Worm (Caenorhabditis elegans) whole organism, mixed stage, embryonic: ENCODE measurements around the gene F42A6.1.

Source experiments
- M03D4.4 ChIP-seq: sonication (generic microtip); optimal IDR thresholded peaks from 2 replicates; lab custom pipeline; 2017; ENCODE audit warnings: mild to moderate bottlenecking, missing genetic modification characterization, missing compliant biosample characterization
- bed-3 ChIP-seq: fragments of 200-800 bp; sonication (Bioruptor generic); optimal IDR thresholded peaks from 3 replicates; lab custom pipeline; 2018; ENCODE audit warnings: mild to moderate bottlenecking, missing genetic modification characterization, moderate library complexity, missing compliant biosample characterization
- blmp-1 ChIP-seq: fragments of 150-350 bp; optimal IDR thresholded peaks from 2 replicates; lab custom pipeline; 2014; ENCODE audit warnings: missing biosample characterization, missing genetic modification characterization
- ceh-83 ChIP-seq: fragments of 200-800 bp; sonication (Bioruptor generic); optimal IDR thresholded peaks from 2 replicates; lab custom pipeline; 2018; ENCODE audit warnings: mild to moderate bottlenecking, missing genetic modification characterization, missing compliant biosample characterization
- ces-1 ChIP-seq: fragments of 150-350 bp; optimal IDR thresholded peaks from 2 replicates; lab custom pipeline; 2014; ENCODE audit warnings: missing biosample characterization, missing genetic modification reagents, missing genetic modification characterization
- cnd-1 ChIP-seq: fragments of 200-800 bp; sonication (Bioruptor generic); optimal IDR thresholded peaks from 2 replicates; lab custom pipeline; 2018; ENCODE audit warnings: mild to moderate bottlenecking, missing genetic modification characterization, missing compliant biosample characterization
- drap-1 ChIP-seq: fragments of 200-800 bp; sonication (Bioruptor generic); optimal IDR thresholded peaks from 3 replicates; lab custom pipeline; 2018; ENCODE audit warnings: mild to moderate bottlenecking, missing genetic modification characterization, missing compliant biosample characterization
- elt-1 ChIP-seq: sonication (generic microtip); optimal IDR thresholded peaks from 2 replicates; lab custom pipeline; 2017; ENCODE audit warnings: missing genetic modification characterization, mild to moderate bottlenecking, missing compliant biosample characterization, antibody characterized with exemption, moderate library complexity, borderline replicate concordance; ENCODE audit not compliant: insufficient read depth
- elt-3 ChIP-seq: fragments of 150-350 bp; optimal IDR thresholded peaks from 2 replicates; lab custom pipeline; 2014; ENCODE audit warnings: missing biosample characterization, missing genetic modification characterization
- ham-2 ChIP-seq: fragments of 200-800 bp; sonication (Bioruptor generic); optimal IDR thresholded peaks from 2 replicates; lab custom pipeline; 2018; ENCODE audit warnings: mild to moderate bottlenecking, missing genetic modification characterization, missing compliant biosample characterization
- hlh-1 ChIP-seq: fragments of 150-350 bp; optimal IDR thresholded peaks from 2 replicates; lab custom pipeline; 2014; ENCODE audit warnings: missing biosample characterization, missing genetic modification reagents, missing genetic modification characterization
- lin-13 ChIP-seq: fragments of 150-350 bp; optimal IDR thresholded peaks from 2 replicates; lab custom pipeline; 2014; ENCODE audit warnings: missing biosample characterization, missing genetic modification characterization
- lin-32 ChIP-seq: fragments of 200-800 bp; sonication (Bioruptor generic); optimal IDR thresholded peaks from 2 replicates; lab custom pipeline; 2018; ENCODE audit warnings: mild to moderate bottlenecking, missing genetic modification characterization, missing compliant biosample characterization
- lsy-2 ChIP-seq: fragments of 150-350 bp; optimal IDR thresholded peaks from 2 replicates; lab custom pipeline; 2014; ENCODE audit warnings: missing biosample characterization, missing genetic modification characterization
- mab-5 ChIP-seq: fragments of 150-350 bp; optimal IDR thresholded peaks from 2 replicates; lab custom pipeline; 2014; ENCODE audit warnings: missing biosample characterization, missing genetic modification characterization
- mls-2 ChIP-seq: sonication (generic microtip); optimal IDR thresholded peaks from 2 replicates; lab custom pipeline; 2016; ENCODE audit warnings: mild to moderate bottlenecking, missing genetic modification characterization, moderate library complexity, missing compliant biosample characterization
- nhr-12 ChIP-seq: fragments of 150-350 bp; optimal IDR thresholded peaks from 2 replicates; lab custom pipeline; 2014; ENCODE audit warnings: missing biosample characterization, missing genetic modification characterization
- nhr-2 ChIP-seq: fragments of 150-350 bp; optimal IDR thresholded peaks from 2 replicates; lab custom pipeline; 2014; ENCODE audit warnings: missing biosample characterization, missing genetic modification characterization
- nhr-237 ChIP-seq: fragments of 150-350 bp; optimal IDR thresholded peaks from 2 replicates; lab custom pipeline; 2014; ENCODE audit warnings: missing biosample characterization, missing genetic modification characterization
- nhr-28 ChIP-seq: fragments of 150-350 bp; optimal IDR thresholded peaks from 2 replicates; lab custom pipeline; 2014; ENCODE audit warnings: missing biosample characterization, missing genetic modification characterization
- nhr-76 ChIP-seq: sonication (generic microtip); optimal IDR thresholded peaks from 2 replicates; lab custom pipeline; 2017; ENCODE audit warnings: missing biosample characterization, missing genetic modification characterization
- pha-4 ChIP-seq: fragments of 150-350 bp; optimal IDR thresholded peaks from 2 replicates; lab custom pipeline; 2018; ENCODE audit warnings: missing biosample characterization, missing genetic modification reagents, missing genetic modification characterization
- sem-2 ChIP-seq: fragments of 200-800 bp; sonication (Bioruptor generic); optimal IDR thresholded peaks from 2 replicates; lab custom pipeline; 2018; ENCODE audit warnings: mild to moderate bottlenecking, missing genetic modification characterization, missing compliant biosample characterization
- snpc-4 ChIP-seq: fragments of 150-350 bp; optimal IDR thresholded peaks from 2 replicates; lab custom pipeline; 2014; ENCODE audit warnings: missing biosample characterization, missing genetic modification characterization
- sptf-1 ChIP-seq: sonication (generic microtip); optimal IDR thresholded peaks from 2 replicates; lab custom pipeline; 2017; ENCODE audit warnings: mild to moderate bottlenecking, missing genetic modification characterization, moderate library complexity, missing compliant biosample characterization
- tbx-8 ChIP-seq: fragments of 200-800 bp; sonication (Bioruptor generic); optimal IDR thresholded peaks from 2 replicates; lab custom pipeline; 2018; ENCODE audit warnings: mild to moderate bottlenecking, missing genetic modification characterization, moderate library complexity, missing compliant biosample characterization
- unc-120 ChIP-seq: sonication (generic microtip); optimal IDR thresholded peaks from 2 replicates; lab custom pipeline; 2017; ENCODE audit warnings: missing genetic modification characterization, missing compliant biosample characterization; ENCODE audit not compliant: poor library complexity, severe bottlenecking
- unc-39 ChIP-seq: fragments of 150-350 bp; optimal IDR thresholded peaks from 2 replicates; lab custom pipeline; 2014; ENCODE audit warnings: missing biosample characterization, missing genetic modification characterization
- unc-62 ChIP-seq: fragments of 150-350 bp; optimal IDR thresholded peaks from 2 replicates; lab custom pipeline; 2014; ENCODE audit warnings: missing biosample characterization, missing genetic modification reagents, missing genetic modification characterization
- ztf-11 ChIP-seq: fragments of 150-350 bp; optimal IDR thresholded peaks from 2 replicates; lab custom pipeline; 2014; ENCODE audit warnings: missing biosample characterization, missing genetic modification characterization

F42A6.1 gene

DNA sequence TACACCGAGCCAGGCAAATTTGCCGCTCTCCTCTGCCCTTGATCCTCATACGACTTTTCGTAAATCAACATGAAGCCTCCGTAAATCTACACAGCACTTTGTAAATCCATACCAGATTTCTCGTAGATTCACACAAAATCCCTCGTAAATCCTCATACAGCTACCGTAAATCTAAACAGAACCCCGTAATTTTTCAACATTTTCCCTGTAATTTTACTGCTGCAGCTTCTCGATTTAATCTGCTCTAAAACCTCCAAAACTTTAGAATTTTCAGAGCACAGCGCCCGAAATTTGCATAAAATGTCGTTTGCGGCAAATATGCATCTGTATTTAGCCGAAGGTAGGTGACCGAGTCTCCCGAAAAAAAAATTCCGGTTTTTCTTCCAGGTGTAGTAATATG is at the start of gene F42A6.1:
F42A6.1 (plus strand) TSS at position 301 of the 400 bp plus-strand sequence.
- no peak for TF ChIP-seq cnd-1 (tag; lab: Kevin White, UChicago)
- TF ChIP-seq lin-13 (tag; lab: Kevin White, UChicago): no peak
- TF ChIP-seq elt-3 (tag; lab: Kevin White, UChicago): no peak
- TF ChIP-seq lsy-2 (tag; lab: Kevin White, UChicago): no peak

DNA sequence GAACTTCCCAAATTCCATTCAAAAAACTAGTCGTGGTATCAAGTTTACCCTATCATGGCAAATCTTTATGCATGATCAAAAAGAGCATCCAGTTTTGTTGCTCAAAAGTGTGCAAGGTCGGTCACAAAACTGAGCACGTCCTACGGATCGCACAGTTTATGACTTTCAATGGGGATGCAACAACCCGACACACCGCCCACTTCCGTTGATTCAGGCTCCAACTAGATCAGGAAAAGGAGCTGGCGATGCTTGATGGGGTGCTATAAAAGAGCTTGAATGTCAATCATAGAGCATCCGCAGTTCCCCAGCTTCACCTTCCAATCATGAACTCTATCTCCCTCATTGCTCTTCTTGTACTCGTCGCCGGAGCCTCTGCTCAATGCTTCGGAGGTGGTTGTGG is 49.3 kb upstream of the F42A6.1 start, which contains the start of gene W08E12.2:
W08E12.2 (plus strand) TSS at position 301 of the 400 bp plus-strand sequence.
- TF ChIP-seq lin-13 (tag; lab: Kevin White, UChicago) (no peak), sptf-1 (no peak), unc-62 (GFP tag; lab: Kevin White, UChicago) (no peak), elt-1 (tag; lab: Kevin White, UChicago) (no peak), nhr-28 (no peak), nhr-2 (tag; lab: Kevin White, UChicago) (no peak), drap-1 (no peak), nhr-12 (tag; lab: Kevin White, UChicago) (no peak), mls-2 (tag; lab: Kevin White, UChicago) (no peak), blmp-1 (tag; lab: Kevin White, UChicago) (no peak), tbx-8 (GFP tag; lab: Kevin White, UChicago) (no peak), mab-5 (tag; lab: Kevin White, UChicago) (no peak), bed-3 (GFP tag; lab: Kevin White, UChicago) (no peak), pha-4 (no peak), lsy-2 (tag; lab: Kevin White, UChicago) (no peak), nhr-237 (no peak), ztf-11 (no peak)

- TF ChIP-seq nhr-2 (tag; lab: Kevin White, UChicago): no peak
- no peak for TF ChIP-seq nhr-12 (tag; lab: Kevin White, UChicago)
- TF ChIP-seq ztf-11: no peak
- TF ChIP-seq lin-13 (tag; lab: Kevin White, UChicago): no peak
- no peak for TF ChIP-seq unc-62 (GFP tag; lab: Kevin White, UChicago)
- TF ChIP-seq lin-32 (GFP tag; lab: Kevin White, UChicago): no peak
- TF ChIP-seq nhr-237: no peak
- no peak for TF ChIP-seq hlh-1 (tag; lab: Kevin White, UChicago)
- TF ChIP-seq mls-2 (tag; lab: Kevin White, UChicago): no peak
- TF ChIP-seq elt-3 (tag; lab: Kevin White, UChicago): no peak
- no peak for TF ChIP-seq lsy-2 (tag; lab: Kevin White, UChicago)
- TF ChIP-seq nhr-76 (tag; lab: Kevin White, UChicago): no peak
- no peak for TF ChIP-seq bed-3 (GFP tag; lab: Kevin White, UChicago)
- TF ChIP-seq unc-39 (tag; lab: Kevin White, UChicago): no peak
- TF ChIP-seq M03D4.4 (tag; lab: Kevin White, UChicago): no peak
- TF ChIP-seq sem-2 (GFP tag; lab: Kevin White, UChicago): no peak
- TF ChIP-seq ham-2: no peak
Observed at ce11 chrIV:3307463-3307862, 47.4 kb upstream of the F42A6.1 start, which contains the start of gene W08E12.9. Gene W08E12.9 (minus strand): TSS chrIV:3307563.

DNA sequence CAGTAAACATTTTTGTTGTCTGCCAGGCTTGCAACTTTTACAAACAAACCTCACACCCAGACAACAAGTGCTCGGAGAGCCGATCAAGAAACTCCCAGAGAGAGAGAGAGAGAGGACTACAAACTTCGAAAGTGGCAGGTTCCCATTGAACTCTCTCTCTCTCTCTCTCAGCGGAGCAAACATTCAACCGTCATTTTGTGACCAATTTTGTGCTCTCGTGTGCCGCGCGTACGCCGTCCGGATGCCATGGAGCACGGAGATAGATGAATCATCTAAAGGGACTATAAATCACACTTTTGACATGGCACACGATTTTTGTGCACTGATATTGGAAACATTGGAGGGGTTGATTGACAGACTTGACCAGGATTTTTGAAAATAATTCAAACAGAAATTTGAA is 46.0 kb upstream of the F42A6.1 start:
- TF ChIP-seq ces-1 (GFP tag; lab: Kevin White, UChicago): no peak
- TF ChIP-seq tbx-8 (GFP tag; lab: Kevin White, UChicago): no peak
- TF ChIP-seq sem-2 (GFP tag; lab: Kevin White, UChicago): no peak
- no peak for TF ChIP-seq unc-39 (tag; lab: Kevin White, UChicago)
- TF ChIP-seq cnd-1 (tag; lab: Kevin White, UChicago): no peak
- no peak for TF ChIP-seq mls-2 (tag; lab: Kevin White, UChicago)
- TF ChIP-seq ztf-11: no peak
- TF ChIP-seq pha-4: no peak
- no peak for TF ChIP-seq snpc-4 (tag; lab: Kevin White, UChicago)
- TF ChIP-seq elt-1 (tag; lab: Kevin White, UChicago): no peak
- no peak for TF ChIP-seq ceh-83 (GFP tag; lab: Kevin White, UChicago)
- no peak for TF ChIP-seq hlh-1 (tag; lab: Kevin White, UChicago)
- no peak for TF ChIP-seq nhr-76 (tag; lab: Kevin White, UChicago)
- TF ChIP-seq unc-120 (tag; lab: Kevin White, UChicago): no peak
- no peak for TF ChIP-seq nhr-12 (tag; lab: Kevin White, UChicago)
- no peak for TF ChIP-seq unc-62 (GFP tag; lab: Kevin White, UChicago)
- TF ChIP-seq drap-1: no peak
- TF ChIP-seq lin-32 (GFP tag; lab: Kevin White, UChicago): no peak
- TF ChIP-seq nhr-237: no peak
